Fruit fly (Drosophila melanogaster) S2 (cell line): ENCODE measurements around the gene CG10064.

Source experiments
- CG8478 ChIP-seq: fragments of >200 bp; optimal IDR thresholded peaks from 2 replicates; lab custom pipeline; 2018
- CTCF ChIP-seq, 2 experiments: fragments of >200 bp; optimal IDR thresholded peaks; 2 replicates each; lab custom pipeline; 2018

Gene CG10064

dm6 chr3L:6971298-6971697 lies 3.6 kb upstream of the CG10064 start:
- TF ChIP-seq CG8478 (lab: Kevin White, UChicago) (no peak), CTCF (optimal IDR thresholded peaks at IDR 0.05; lab: Kevin White, UChicago) (no peak)

dm6 chr3L:6968961-6969814 lies 1.5 kb upstream of the CG10064 start, which contains the start of the genes Mis12 and CG9953:
Gene Mis12 (minus strand): TSS chr3L:6969048.
Gene CG9953 (plus strand): TSS chr3L:6969658.
- no peak for TF ChIP-seq CTCF (optimal IDR thresholded peaks at IDR 0.05; lab: Kevin White, UChicago)
- TF ChIP-seq CG8478 (lab: Kevin White, UChicago): no peak

- no peak for TF ChIP-seq CG8478 (lab: Kevin White, UChicago)
- no peak for TF ChIP-seq CTCF (optimal IDR thresholded peaks at IDR 0.05; lab: Kevin White, UChicago)
These were observed 3.1 kb downstream of the CG10064 start, which contains the start of gene sgl for dm6 chr3L:6964488-6965152. Gene sgl (minus strand): TSS chr3L:6964758.

dm6 chr3L:6963792-6964487 lies 3.8 kb downstream of the CG10064 start:
- TF ChIP-seq CTCF (optimal IDR thresholded peaks at IDR 0.05; lab: Kevin White, UChicago) (no peak), CG8478 (lab: Kevin White, UChicago) (no peak)

- TF ChIP-seq CTCF (optimal IDR thresholded peaks at IDR 0.05; lab: Kevin White, UChicago) (no peak), CG8478 (lab: Kevin White, UChicago) (no peak)
These were observed 4.5 kb downstream of the CG10064 start for dm6 chr3L:6963175-6963574.

dm6 chr3L:6961992-6962570 lies 5.6 kb downstream of the CG10064 start:
- TF ChIP-seq CG8478 (lab: Kevin White, UChicago) (no peak), CTCF (optimal IDR thresholded peaks at IDR 0.05; lab: Kevin White, UChicago) (no peak)

dm6 chr3L:6957753-6958420 lies 9.8 kb downstream of the CG10064 start, which contains the start of the genes Uqcc1 and Surf1:
Gene Uqcc1 (minus strand): TSS chr3L:6958108.
Gene Surf1 (plus strand): TSS chr3L:6958346.
- no peak for TF ChIP-seq CTCF (optimal IDR thresholded peaks at IDR 0.05; lab: Kevin White, UChicago)
- TF ChIP-seq CG8478 (lab: Kevin White, UChicago): no peak

- TF ChIP-seq CG8478 (lab: Kevin White, UChicago) (no peak), CTCF (optimal IDR thresholded peaks at IDR 0.05; lab: Kevin White, UChicago) (no peak)
These were observed 12.2 kb downstream of the CG10064 start, which contains the start of the genes CG10077 and CG9948 for dm6 chr3L:6955254-6956229. Gene CG10077 (minus strand): TSS chr3L:6955904. Gene CG9948 (plus strand): TSS chr3L:6955991.

- TF ChIP-seq CG8478 (lab: Kevin White, UChicago) (no peak), CTCF (optimal IDR thresholded peaks at IDR 0.05; lab: Kevin White, UChicago) (no peak)
These were observed 20.3 kb downstream of the CG10064 start for dm6 chr3L:6947188-6947971.

dm6 chr3L:6945357-6945756 lies 22.3 kb downstream of the CG10064 start:
- no peak for TF ChIP-seq CTCF (optimal IDR thresholded peaks at IDR 0.05; lab: Kevin White, UChicago)
- no peak for TF ChIP-seq CG8478 (lab: Kevin White, UChicago)

- TF ChIP-seq CG8478 (lab: Kevin White, UChicago) (no peak), CTCF (optimal IDR thresholded peaks at IDR 0.05; lab: Kevin White, UChicago) (no peak)
These were observed 23.8 kb downstream of the CG10064 start for dm6 chr3L:6943948-6944319.
